Fruit fly (Drosophila melanogaster): ENCODE measurements around the gene Gr89a.

DNA sequence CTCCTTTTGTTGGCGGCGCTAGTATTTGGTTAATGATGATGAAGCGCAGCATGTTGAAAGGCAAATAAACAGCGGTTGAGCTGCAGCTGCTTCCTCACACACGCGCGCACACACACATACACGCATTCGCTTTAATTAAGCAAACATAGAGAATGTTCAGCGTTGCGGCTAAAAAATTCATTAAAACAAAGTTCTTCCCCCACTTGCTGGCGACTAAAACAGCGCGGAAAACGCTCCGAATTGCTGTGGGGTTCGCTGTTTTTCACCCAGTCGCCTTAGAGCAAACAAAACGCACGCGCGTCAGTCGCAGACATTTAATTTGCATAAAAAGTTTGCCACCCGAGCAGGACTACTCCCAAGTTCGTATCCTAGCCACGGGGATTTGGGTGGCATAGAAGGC lies 38.5 kb upstream of the Gr89a start:
- TF ChIP-seq psq (optimal IDR thresholded peaks at IDR 0.05) (no peak), usp (GFP tag; optimal IDR thresholded peaks at IDR 0.05) (no peak), pan (optimal IDR thresholded peaks at IDR 0.05) (no peak), EcR (GFP tag; optimal IDR thresholded peaks at IDR 0.05) (no peak), CG8478 (optimal IDR thresholded peaks at IDR 0.05) (no peak)
